Worm (Caenorhabditis elegans) whole organism, midembryonic: ENCODE data around the gene tram-1.

ENCODE experiments used
- T22C8.4 ChIP-seq: fragments of 200-800 bp; sonication (Bioruptor generic); IDR thresholded peaks from 2 replicates; pipeline ENCODE4 v1.3.6; 2022; ENCODE audit warnings: missing genetic modification characterization, missing compliant biosample characterization
- cog-1 ChIP-seq: sonication (generic microtip); optimal IDR thresholded peaks from 2 replicates; lab custom pipeline; 2016; ENCODE audit warnings: missing genetic modification characterization, missing compliant biosample characterization
- flt-1 ChIP-seq: fragments of 200-800 bp; sonication (Bioruptor generic); IDR thresholded peaks from 2 replicates; pipeline ENCODE4 v1.3.6; 2022; ENCODE audit warnings: missing genetic modification characterization, missing compliant biosample characterization
- klf-2 ChIP-seq: fragments of 200-800 bp; sonication (Bioruptor generic); conservative IDR thresholded peaks from 2 replicates; pipeline ENCODE4 v1.3.6; 2022; ENCODE audit warnings: missing genetic modification reagents, missing genetic modification characterization, missing compliant biosample characterization
- med-1 ChIP-seq: sonication (generic microtip); optimal IDR thresholded peaks from 2 replicates; lab custom pipeline; 2017; ENCODE audit warnings: missing genetic modification characterization, mild to moderate bottlenecking, missing compliant biosample characterization, antibody characterized with exemption, missing genetic modification reagents; ENCODE audit not compliant: insufficient read depth
- ref-1 ChIP-seq: fragments of 200-800 bp; sonication (Bioruptor generic); conservative IDR thresholded peaks from 2 replicates; pipeline ENCODE4 v1.3.6; 2022; ENCODE audit warnings: missing genetic modification reagents, missing genetic modification characterization, missing compliant biosample characterization
- tab-1 ChIP-seq: fragments of 200-800 bp; sonication (Bioruptor generic); IDR thresholded peaks from 2 replicates; pipeline ENCODE4 v1.3.6; 2022; ENCODE audit warnings: missing genetic modification characterization, missing compliant biosample characterization
- ztf-23 ChIP-seq: fragments of 200-800 bp; sonication (Bioruptor generic); IDR thresholded peaks from 2 replicates; pipeline ENCODE4 v1.3.6; 2022; ENCODE audit warnings: missing genetic modification reagents, missing genetic modification characterization, missing compliant biosample characterization
- ztf-29 ChIP-seq: fragments of 200-800 bp; sonication (Bioruptor generic); IDR thresholded peaks from 2 replicates; pipeline ENCODE4 v1.3.6; 2022; ENCODE audit warnings: missing genetic modification reagents, missing genetic modification characterization, missing compliant biosample characterization

tram-1 gene

ce11 chrIV:10176252-10176730 lies 44.8 kb downstream of the tram-1 start, which contains the start of gene rack-1:
TSS of gene rack-1 (plus strand) at chrIV:10176680.
- no peak for TF ChIP-seq med-1 (GFP tag; lab: Kevin White, UChicago)
- no peak for TF ChIP-seq ztf-23 (GFP tag; lab: Robert Waterston, UW)
- no peak for TF ChIP-seq T22C8.4 (GFP tag; lab: Robert Waterston, UW)
- TF ChIP-seq klf-2 (GFP tag; lab: Robert Waterston, UW), result no peak
- no peak for TF ChIP-seq ztf-29 (GFP tag; lab: Robert Waterston, UW)
- no peak for TF ChIP-seq flt-1
- TF ChIP-seq ref-1 (GFP tag; lab: Robert Waterston, UW), result no peak
- no peak for TF ChIP-seq tab-1
- no peak for TF ChIP-seq cog-1 (tag; lab: Kevin White, UChicago)

DNA sequence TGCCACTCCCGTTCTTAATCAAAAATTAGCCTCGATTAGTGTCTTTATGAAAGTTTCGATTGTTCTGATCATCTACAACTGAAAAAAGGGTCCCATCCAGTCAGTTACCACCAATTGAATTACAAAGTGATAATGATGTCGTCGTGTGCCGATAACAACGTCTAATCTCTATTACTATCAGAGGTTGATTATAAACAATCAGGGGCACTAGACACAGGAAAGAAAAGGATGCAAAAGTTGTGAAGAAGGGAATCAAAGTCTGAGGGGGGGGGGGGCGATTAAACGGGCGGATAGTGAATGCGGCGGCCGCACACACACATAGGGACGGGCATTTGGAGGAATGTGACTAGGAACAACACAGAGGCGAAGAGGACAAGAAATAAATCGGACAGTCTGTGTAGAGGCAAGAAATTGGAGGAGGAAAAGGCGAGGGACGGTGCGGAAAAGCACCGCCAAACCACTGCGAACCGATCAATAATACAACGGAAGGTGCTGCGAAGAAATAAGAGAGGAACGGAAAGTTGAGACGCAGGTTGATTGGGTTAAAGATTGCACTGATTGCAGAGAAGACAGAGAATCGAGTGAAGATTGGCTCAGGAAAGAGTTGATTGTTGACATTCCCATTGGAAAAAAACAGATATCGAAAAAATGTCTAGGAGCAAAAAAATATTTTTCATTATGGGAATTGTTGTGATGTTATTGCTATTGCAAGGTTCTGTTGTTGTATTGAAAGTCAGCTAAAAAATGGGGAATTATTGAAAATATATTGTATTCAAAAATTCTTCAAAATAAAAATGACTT lies 46.0 kb downstream of the tram-1 start:
- TF ChIP-seq T22C8.4 (GFP tag; lab: Robert Waterston, UW) (peak; percentile 73), tab-1 (0 out of 2 replicates have a peak, but pooled peaks have one; percentile 45), med-1 (GFP tag; lab: Kevin White, UChicago) (no peak), cog-1 (tag; lab: Kevin White, UChicago) (peak; percentile 2), ztf-23 (GFP tag; lab: Robert Waterston, UW) (peak; percentile 55; the same call in 1 of the 2 replicates), klf-2 (GFP tag; lab: Robert Waterston, UW) (no peak), ztf-29 (GFP tag; lab: Robert Waterston, UW) (no peak), ref-1 (GFP tag; lab: Robert Waterston, UW) (no peak), flt-1 (no peak)

- TF ChIP-seq klf-2 (GFP tag; lab: Robert Waterston, UW), result no peak
- TF ChIP-seq ztf-29 (GFP tag; lab: Robert Waterston, UW), result no peak
- TF ChIP-seq med-1 (GFP tag; lab: Kevin White, UChicago), result no peak
- TF ChIP-seq ref-1 (GFP tag; lab: Robert Waterston, UW), result no peak
- TF ChIP-seq ztf-23 (GFP tag; lab: Robert Waterston, UW), result no peak
Observed at ce11 chrIV:10174328-10174727, 46.8 kb downstream of the tram-1 start, which contains the start of gene pxf-1. TSS of gene pxf-1 (minus strand) at chrIV:10174341.

DNA sequence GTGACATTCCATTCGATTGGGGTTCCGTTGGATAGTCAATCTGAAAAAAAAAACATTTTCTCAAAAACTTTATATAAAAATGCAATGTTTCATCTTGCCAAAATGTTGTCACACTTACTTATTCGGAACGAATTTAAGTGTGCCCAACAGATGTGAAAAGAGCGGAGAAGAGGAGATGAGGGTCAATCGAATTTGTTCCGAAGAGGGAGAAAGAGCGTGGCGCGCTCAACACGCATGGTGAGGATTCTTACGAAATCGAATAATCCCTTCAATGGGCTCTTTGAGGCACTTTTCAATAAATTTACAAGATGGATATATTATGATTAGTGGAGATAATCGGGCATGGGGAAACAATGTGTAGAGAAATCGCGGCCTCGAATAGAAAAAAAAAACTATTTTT lies 50.3 kb downstream of the tram-1 start:
- TF ChIP-seq med-1 (GFP tag; lab: Kevin White, UChicago), result no peak
- no peak for TF ChIP-seq cog-1 (tag; lab: Kevin White, UChicago)
- no peak for TF ChIP-seq flt-1
- TF ChIP-seq ztf-29 (GFP tag; lab: Robert Waterston, UW), result no peak
- no peak for TF ChIP-seq tab-1
- no peak for TF ChIP-seq ref-1 (GFP tag; lab: Robert Waterston, UW)
- TF ChIP-seq ztf-23 (GFP tag; lab: Robert Waterston, UW), result no peak
- TF ChIP-seq klf-2 (GFP tag; lab: Robert Waterston, UW), result no peak
- no peak for TF ChIP-seq T22C8.4 (GFP tag; lab: Robert Waterston, UW)
